Worm (Caenorhabditis elegans): Measurements from ENCODE around the gene K09C8.9.

The K09C8.9 gene

ce11 chrX:10924031-10924430 lies 43.6 kb downstream of the K09C8.9 start:
- TF ChIP-seq nhr-76 (tag; optimal IDR thresholded peaks at IDR 0.05), result no peak
- TF ChIP-seq M03D4.4 (tag; optimal IDR thresholded peaks at IDR 0.05), result no peak
- no peak for TF ChIP-seq nhr-237 (tag; optimal IDR thresholded peaks at IDR 0.05)
- no peak for TF ChIP-seq ham-2 (GFP tag; optimal IDR thresholded peaks at IDR 0.05)
- no peak for TF ChIP-seq nhr-12 (tag; optimal IDR thresholded peaks at IDR 0.05)
- no peak for TF ChIP-seq ceh-83 (GFP tag; optimal IDR thresholded peaks at IDR 0.05)
- TF ChIP-seq sem-2 (GFP tag; optimal IDR thresholded peaks at IDR 0.05), result no peak
- no peak for TF ChIP-seq elt-3 (tag; optimal IDR thresholded peaks at IDR 0.05)
- no peak for TF ChIP-seq lin-13 (tag; optimal IDR thresholded peaks at IDR 0.05)
- TF ChIP-seq lsy-2 (tag; optimal IDR thresholded peaks at IDR 0.05), result no peak
- TF ChIP-seq elt-1 (tag; optimal IDR thresholded peaks at IDR 0.05; ENCODE audit: borderline replicate concordance, insufficient read depth), result no peak
- no peak for TF ChIP-seq ztf-11 (tag; optimal IDR thresholded peaks at IDR 0.05)
- TF ChIP-seq lin-32 (GFP tag; optimal IDR thresholded peaks at IDR 0.05), result no peak
- no peak for TF ChIP-seq zip-8 (tag; optimal IDR thresholded peaks at IDR 0.05)
- no peak for TF ChIP-seq unc-39 (tag; optimal IDR thresholded peaks at IDR 0.05)
- TF ChIP-seq unc-120 (tag; optimal IDR thresholded peaks at IDR 0.05; ENCODE audit: poor library complexity, severe bottlenecking), result no peak
- TF ChIP-seq ceh-39 (tag; optimal IDR thresholded peaks at IDR 0.05), result no peak
- no peak for TF ChIP-seq snpc-4 (tag; optimal IDR thresholded peaks at IDR 0.05)
- TF ChIP-seq sptf-1 (tag; optimal IDR thresholded peaks at IDR 0.05), result no peak
- TF ChIP-seq unc-62 (GFP tag; optimal IDR thresholded peaks at IDR 0.05), result no peak

- TF ChIP-seq ceh-43 (GFP tag; optimal IDR thresholded peaks at IDR 0.05), result no peak
- no peak for TF ChIP-seq cnd-1 (tag; optimal IDR thresholded peaks at IDR 0.05)
Observed at ce11 chrX:10919613-10920012, 48.0 kb downstream of the K09C8.9 start, which contains the start of gene nstp-9. Gene nstp-9, minus strand, starts transcription at chrX:10919713.

Data from whole organism, mixed stage, embryonic.